5 worm cellular contexts compared by ENCODE assay signal in the genomic region with DNA sequence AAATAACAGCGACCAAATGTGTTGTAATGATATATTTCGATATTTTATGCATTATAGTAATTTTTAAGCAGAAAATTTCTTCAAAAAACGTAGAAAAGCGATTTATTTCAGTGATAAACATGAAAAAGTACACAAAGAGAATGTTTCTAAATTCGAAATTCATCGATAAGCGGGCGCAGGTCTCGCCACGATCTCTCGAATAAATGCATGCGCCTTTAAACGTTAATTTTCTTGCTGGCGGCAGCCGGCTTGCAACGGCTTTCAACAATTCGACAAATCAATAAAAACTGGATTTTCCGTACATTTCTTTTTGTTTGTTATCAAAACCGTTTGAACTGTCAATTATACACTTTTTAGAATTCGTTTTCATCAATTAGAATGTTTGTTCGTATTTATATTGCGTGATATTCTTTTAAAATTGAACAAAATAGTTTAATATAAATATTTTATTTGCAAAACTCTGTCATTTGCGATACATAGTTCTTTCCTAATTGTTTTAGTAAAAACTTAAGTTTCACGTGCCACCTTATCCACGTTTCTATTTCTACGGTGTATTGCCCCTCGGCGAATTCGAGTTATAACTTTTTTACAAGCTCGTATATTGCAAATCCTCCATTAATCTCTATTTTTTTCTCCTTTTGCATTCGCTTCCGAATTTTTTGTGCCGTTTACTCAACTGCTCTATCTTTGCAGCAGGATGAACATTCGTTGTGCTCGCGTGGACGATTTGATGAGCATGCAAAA.
TF ChIP-seq lines count a peak whose summit lies in the region.

A gene (plus strand): TSS at position 694 of the 744 bp plus-strand sequence.

TF ChIP-seq in whole organism, L1 larva, 84 proteins besides CTCF, POLR2A, EP300 and RAD21 (continues in another document):
- no peak for TF ChIP-seq zag-1 (tag; optimal IDR thresholded peaks at IDR 0.05; lab: Kevin White, UChicago)
- peak; percentile 45 for TF ChIP-seq nhr-47 (tag; optimal IDR thresholded peaks at IDR 0.05; lab: Kevin White, UChicago)
- TF ChIP-seq skn-1 (tag; optimal IDR thresholded peaks at IDR 0.05; lab: Kevin White, UChicago), result peak; percentile 2
- TF ChIP-seq tbx-2 (tag; optimal IDR thresholded peaks at IDR 0.05; lab: Kevin White, UChicago), result peak; percentile 18
- no peak for TF ChIP-seq lin-13 (GFP tag; optimal IDR thresholded peaks at IDR 0.05; lab: Kevin White, UChicago)
- TF ChIP-seq F16B12.6 (tag; optimal IDR thresholded peaks at IDR 0.05; lab: Kevin White, UChicago), result peak; percentile 34
- peak; percentile 50 to 78 (median 64) for TF ChIP-seq dpl-1 (GFP tag; optimal IDR thresholded peaks at IDR 0.05; lab: Kevin White, UChicago)
- no peak for TF ChIP-seq hlh-17 (GFP tag; optimal IDR thresholded peaks at IDR 0.05; lab: Kevin White, UChicago; ENCODE audit: borderline replicate concordance)
- TF ChIP-seq nhr-19 (GFP tag; conservative IDR thresholded peaks at IDR 0.05; lab: Robert Waterston, UW), result no peak
- no peak for TF ChIP-seq elt-2 (tag; optimal IDR thresholded peaks at IDR 0.05; lab: Kevin White, UChicago)
- no peak for TF ChIP-seq lir-3 (tag; optimal IDR thresholded peaks at IDR 0.05; lab: Kevin White, UChicago; ENCODE audit: poor library complexity)
- no peak for TF ChIP-seq unc-62 (GFP tag; optimal IDR thresholded peaks at IDR 0.05; lab: Kevin White, UChicago)
- no peak for TF ChIP-seq C04F5.9 (tag; optimal IDR thresholded peaks at IDR 0.05; lab: Kevin White, UChicago)
- peak; percentile 71 to 83 for TF ChIP-seq lin-35 (GFP tag; optimal IDR thresholded peaks at IDR 0.05; lab: Kevin White, UChicago)
- peak; percentile 64 to 86 for TF ChIP-seq lsy-2 (tag; optimal IDR thresholded peaks at IDR 0.05; lab: Kevin White, UChicago)

TF ChIP-seq in whole organism, L3 larva, 47 proteins besides CTCF, POLR2A, EP300 and RAD21 (continues in another document):
- TF ChIP-seq ama-1 (optimal IDR thresholded peaks at IDR 0.05; lab: Kevin White, UChicago) (no peak), nhr-11 (tag; optimal IDR thresholded peaks at IDR 0.05; lab: Kevin White, UChicago) (no peak), fkh-2 (tag; optimal IDR thresholded peaks at IDR 0.05; lab: Kevin White, UChicago) (no peak), elt-3 (tag; optimal IDR thresholded peaks at IDR 0.05; lab: Kevin White, UChicago) (no peak), daf-12 (tag; optimal IDR thresholded peaks at IDR 0.05; lab: Kevin White, UChicago) (no peak), pha-4 (tag; optimal IDR thresholded peaks at IDR 0.05; lab: Kevin White, UChicago) (peak; percentile 83), egl-5 (tag; optimal IDR thresholded peaks at IDR 0.05; lab: Kevin White, UChicago) (peak; percentile 77), nhr-23 (tag; optimal IDR thresholded peaks at IDR 0.05; lab: Kevin White, UChicago) (peak; percentile 47), fkh-10 (GFP tag; optimal IDR thresholded peaks at IDR 0.05; lab: Kevin White, UChicago) (no peak), mdl-1 (tag; optimal IDR thresholded peaks at IDR 0.05; lab: Kevin White, UChicago) (no peak), nhr-76 (tag; optimal IDR thresholded peaks at IDR 0.05; lab: Kevin White, UChicago) (no peak), nhr-67 (tag; optimal IDR thresholded peaks at IDR 0.05; lab: Kevin White, UChicago) (no peak), R02D3.7 (tag; optimal IDR thresholded peaks at IDR 0.05; lab: Kevin White, UChicago) (no peak), skn-1 (tag; optimal IDR thresholded peaks at IDR 0.05; lab: Kevin White, UChicago) (no peak), pqm-1 (tag; optimal IDR thresholded peaks at IDR 0.05; lab: Kevin White, UChicago) (peak; percentile 6), lin-39 (tag; optimal IDR thresholded peaks at IDR 0.05; lab: Kevin White, UChicago) (peak; percentile 88), unc-62 (GFP tag; optimal IDR thresholded peaks at IDR 0.05; lab: Kevin White, UChicago) (no peak), ztf-11 (tag; optimal IDR thresholded peaks at IDR 0.05; lab: Kevin White, UChicago) (no peak)

TF ChIP-seq in whole organism, early embryonic, 17 proteins besides CTCF, POLR2A, EP300 and RAD21:
- TF ChIP-seq sea-1 (GFP tag; conservative IDR thresholded peaks at IDR 0.05; lab: Robert Waterston, UW), result 0 out of 2 replicates have a peak, but pooled peaks have one; percentile 5
- no peak for TF ChIP-seq hmbx-1 (tag; optimal IDR thresholded peaks at IDR 0.05; lab: Kevin White, UChicago)
- TF ChIP-seq B0310.2 (tag; optimal IDR thresholded peaks at IDR 0.05; lab: Kevin White, UChicago), result no peak

TF ChIP-seq in whole organism, midembryonic, 9 proteins besides CTCF, POLR2A, EP300 and RAD21:
- TF ChIP-seq med-1 (GFP tag; optimal IDR thresholded peaks at IDR 0.05; lab: Kevin White, UChicago; ENCODE audit: insufficient read depth) (no peak), ztf-29 (GFP tag; IDR thresholded peaks at IDR 0.05; lab: Robert Waterston, UW) (0 out of 2 replicates have a peak, but pooled peaks have one; percentile 39), ztf-23 (GFP tag; IDR thresholded peaks at IDR 0.05; lab: Robert Waterston, UW) (no peak)
TF ChIP-seq in whole organism, midembryonic: peak in this region for 1.

TF ChIP-seq in whole organism, young adult, 124 proteins besides CTCF, POLR2A, EP300 and RAD21:
- TF ChIP-seq madf-6 (GFP tag; IDR thresholded peaks at IDR 0.05; lab: Robert Waterston, UW) (peak; percentile 6; the same call in 1 of the 2 replicates), snpc-4 (GFP tag; optimal IDR thresholded peaks at IDR 0.05; lab: Kevin White, UChicago) (no peak), snpc-4 (tag; optimal IDR thresholded peaks at IDR 0.05; lab: Kevin White, UChicago) (peak in 1 of 4 experiments; percentile 54), tbp1 (GFP tag; optimal IDR thresholded peaks at IDR 0.05; lab: Kevin White, UChicago) (peak; percentile 24), dpl-1 (GFP tag; optimal IDR thresholded peaks at IDR 0.05; lab: Kevin White, UChicago) (peak; percentile 67), efl-1 (GFP tag; optimal IDR thresholded peaks at IDR 0.05; lab: Kevin White, UChicago) (peak; percentile 72), egl-18 (GFP tag; IDR thresholded peaks at IDR 0.05; lab: Robert Waterston, UW) (no peak), hmg-1.2 (GFP tag; IDR thresholded peaks at IDR 0.05; lab: Robert Waterston, UW) (peak; percentile 3; the same call in 1 of the 2 replicates), attf-5 (GFP tag; optimal IDR thresholded peaks at IDR 0.05; lab: Kevin White, UChicago) (peak; percentile 55), lsl-1 (GFP tag; optimal IDR thresholded peaks at IDR 0.05; lab: Kevin White, UChicago) (peak; percentile 7), F23B12.7 (tag; optimal IDR thresholded peaks at IDR 0.05; lab: Kevin White, UChicago; ENCODE audit: insufficient read depth) (peak; percentile 45), lin-54 (GFP tag; optimal IDR thresholded peaks at IDR 0.05; lab: Kevin White, UChicago) (no peak), F33H1.4 (GFP tag; IDR thresholded peaks at IDR 0.05; lab: Robert Waterston, UW) (peak; percentile 87), ztf-18 (tag; optimal IDR thresholded peaks at IDR 0.05; lab: Kevin White, UChicago) (no peak)
TF ChIP-seq in whole organism, young adult: peak in this region for 10.
